Fruit fly (Drosophila melanogaster) whole organism, embryonic: Measurements from ENCODE around the gene Lim1.

ENCODE experiments used
- Aef1 ChIP-seq: fragments of 200-800 bp; sonication (Bioruptor generic); IDR thresholded peaks from 3 replicates; pipeline ENCODE4 v1.3.6; 2022; ENCODE audit warnings: missing biosample characterization, missing genetic modification characterization
- CG9797 ChIP-seq: fragments of 200-800 bp; sonication (Bioruptor generic); optimal IDR thresholded peaks from 3 replicates; lab custom pipeline; 2018; ENCODE audit warnings: missing biosample characterization, mild to moderate bottlenecking, missing genetic modification characterization
- Gug ChIP-seq: fragments of 200-800 bp; sonication (Bioruptor generic); IDR thresholded peaks from 4 replicates; pipeline ENCODE4 v1.3.6; 2022; ENCODE audit warnings: missing biosample characterization, missing genetic modification characterization
- Hr51 ChIP-seq, 2 experiments: fragments of 200-800 bp; sonication (Bioruptor generic); optimal IDR thresholded peaks; 2 replicates in 1 of 2; 3 replicates in 1 of 2; lab custom pipeline; 2016 to 2018; ENCODE audit warnings: missing biosample characterization in 2 of 2, missing genetic modification characterization in 2 of 2, mild to moderate bottlenecking in 1 of 2, moderate library complexity in 1 of 2
- ara ChIP-seq: fragments of 200-800 bp; sonication (Bioruptor generic); IDR thresholded peaks from 2 replicates; pipeline ENCODE4 v1.3.6; 2022; ENCODE audit warnings: missing biosample characterization, missing genetic modification characterization
- eve ChIP-seq, 2 experiments: fragments of >200 bp; optimal IDR thresholded peaks; 2 replicates each; lab custom pipeline; 2017; ENCODE audit warnings: missing biosample characterization in 2 of 2, missing genetic modification characterization in 2 of 2
- tap ChIP-seq: fragments of 200-800 bp; optimal IDR thresholded peaks from 3 replicates; lab custom pipeline; 2019; ENCODE audit warnings: missing biosample characterization, mild to moderate bottlenecking, missing genetic modification characterization, moderate library complexity
- tin ChIP-seq: fragments of 200-800 bp; sonication (Bioruptor generic); optimal IDR thresholded peaks from 3 replicates; lab custom pipeline; 2016; ENCODE audit warnings: missing biosample characterization, missing genetic modification characterization

DNA sequence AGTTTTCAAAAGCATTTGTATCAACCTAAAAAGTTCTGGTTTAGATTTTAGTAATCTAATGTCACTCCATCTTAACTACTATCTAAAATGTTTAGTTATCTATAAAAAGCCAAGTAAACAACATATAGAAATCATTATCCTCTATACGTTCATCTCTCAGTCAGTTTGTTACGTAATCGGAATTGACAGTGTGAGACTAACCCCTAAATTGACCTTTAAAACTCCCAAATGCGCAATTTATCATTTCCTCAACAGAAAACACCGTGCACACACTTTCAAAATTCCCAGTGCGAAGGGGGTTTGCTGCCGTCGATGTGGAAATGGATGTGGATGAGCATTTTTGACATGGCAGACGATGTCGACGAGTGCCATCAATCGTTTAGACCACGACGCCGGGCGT, 80.4 kb downstream of the Lim1 start:
- TF ChIP-seq eve (GFP tag; optimal IDR thresholded peaks at IDR 0.05; lab: Kevin White, UChicago) (no peak), tin (GFP tag; lab: Kevin White, UChicago) (no peak), tap (tag; lab: Kevin White, UChicago) (no peak), Hr51 (GFP tag; optimal IDR thresholded peaks at IDR 0.05; lab: Kevin White, UChicago) (no peak), Gug (no peak), Aef1 (no peak), ara (GFP tag; lab: Robert Waterston, UW) (no peak), CG9797 (GFP tag; lab: Kevin White, UChicago) (no peak)
